Fruit fly (Drosophila melanogaster) whole organism, embryonic: ENCODE measurements around the gene Pgant2.

Experiments used
- Abd-B ChIP-seq: fragments of 200-800 bp; sonication (Bioruptor generic); optimal IDR thresholded peaks from 2 replicates; lab custom pipeline; 2018; ENCODE audit warnings: missing biosample characterization, mild to moderate bottlenecking, missing genetic modification characterization, moderate library complexity
- B-H1 ChIP-seq: fragments of 200-800 bp; sonication (Bioruptor generic); IDR thresholded peaks from 3 replicates; pipeline ENCODE4 v1.3.6; 2022; ENCODE audit warnings: missing biosample characterization, missing genetic modification characterization
- Bdp1 ChIP-seq: fragments of 200-800 bp; sonication (Bioruptor generic); optimal IDR thresholded peaks from 3 replicates; lab custom pipeline; 2016; ENCODE audit warnings: missing biosample characterization, missing genetic modification characterization
- C15 ChIP-seq: fragments of 200-800 bp; sonication (Bioruptor generic); IDR thresholded peaks from 3 replicates; pipeline ENCODE4 v1.3.6; 2022; ENCODE audit warnings: missing biosample characterization, missing genetic modification characterization
- CG10209 ChIP-seq: fragments of 200-800 bp; sonication (Bioruptor generic); optimal IDR thresholded peaks from 3 replicates; lab custom pipeline; 2017; ENCODE audit warnings: missing biosample characterization, mild to moderate bottlenecking, missing genetic modification characterization, missing genetic modification reagents
- CG10431 ChIP-seq: fragments of 200-800 bp; sonication (Bioruptor generic); optimal IDR thresholded peaks from 3 replicates; lab custom pipeline; 2018; ENCODE audit warnings: missing biosample characterization, mild to moderate bottlenecking, missing genetic modification characterization
- CG11504 ChIP-seq: fragments of 200-800 bp; sonication (Bioruptor generic); optimal IDR thresholded peaks from 3 replicates; lab custom pipeline; 2019; ENCODE audit warnings: missing biosample characterization, mild to moderate bottlenecking, missing genetic modification characterization, moderate library complexity
- CG12104 ChIP-seq: fragments of 200-800 bp; sonication (Bioruptor generic); optimal IDR thresholded peaks from 3 replicates; lab custom pipeline; 2016; ENCODE audit warnings: missing biosample characterization, missing genetic modification characterization
- CG12299 ChIP-seq: fragments of 200-800 bp; sonication (Bioruptor generic); optimal IDR thresholded peaks from 2 replicates; lab custom pipeline; 2018; ENCODE audit warnings: missing biosample characterization, mild to moderate bottlenecking, missing genetic modification characterization
- CG14050 ChIP-seq: fragments of 200-800 bp; sonication (Bioruptor generic); IDR thresholded peaks from 3 replicates; pipeline ENCODE4 v1.3.6; 2022; ENCODE audit warnings: missing biosample characterization, missing genetic modification characterization
- CG16779 ChIP-seq: fragments of 200-800 bp; sonication (Bioruptor generic); IDR thresholded peaks from 2 replicates; pipeline ENCODE4 v1.3.6; 2022; ENCODE audit warnings: missing biosample characterization, missing genetic modification characterization
- CG16813 ChIP-seq: fragments of 200-800 bp; sonication (Bioruptor generic); IDR thresholded peaks from 3 replicates; pipeline ENCODE4 v1.3.6; 2022; ENCODE audit warnings: missing biosample characterization, missing genetic modification characterization; ENCODE audit not compliant: partially characterized antibody
- CG2120 ChIP-seq: fragments of 200-800 bp; sonication (Bioruptor generic); optimal IDR thresholded peaks from 3 replicates; lab custom pipeline; 2016; ENCODE audit warnings: missing biosample characterization, missing genetic modification characterization
- CG2678 ChIP-seq: fragments of 200-800 bp; sonication (Bioruptor generic); optimal IDR thresholded peaks from 3 replicates; lab custom pipeline; 2019; ENCODE audit warnings: missing biosample characterization, mild to moderate bottlenecking, missing genetic modification characterization, moderate library complexity
- CG2712 ChIP-seq: fragments of 200-800 bp; optimal IDR thresholded peaks from 3 replicates; lab custom pipeline; 2019; ENCODE audit warnings: missing biosample characterization, mild to moderate bottlenecking, missing genetic modification characterization, moderate library complexity
- CG30403 ChIP-seq: fragments of 200-800 bp; sonication (Bioruptor generic); optimal IDR thresholded peaks from 3 replicates; lab custom pipeline; 2016; ENCODE audit warnings: missing biosample characterization, missing genetic modification characterization
- CG3163 ChIP-seq: fragments of 200-800 bp; sonication (Bioruptor generic); optimal IDR thresholded peaks from 3 replicates; lab custom pipeline; 2016; ENCODE audit warnings: missing biosample characterization, missing genetic modification characterization
- CG33213 ChIP-seq: fragments of 200-800 bp; sonication (Bioruptor generic); optimal IDR thresholded peaks from 3 replicates; lab custom pipeline; 2016; ENCODE audit warnings: missing biosample characterization, missing genetic modification characterization
- CG6791 ChIP-seq: fragments of 200-800 bp; sonication (Bioruptor generic); IDR thresholded peaks from 3 replicates; pipeline ENCODE4 v1.3.6; 2022; ENCODE audit warnings: missing biosample characterization, missing genetic modification characterization; ENCODE audit not compliant: partially characterized antibody
- CG7556 ChIP-seq: fragments of 200-800 bp; sonication (Bioruptor generic); optimal IDR thresholded peaks from 2 replicates; lab custom pipeline; 2017; ENCODE audit warnings: missing biosample characterization, mild to moderate bottlenecking, missing genetic modification characterization
- CG7963 ChIP-seq: fragments of 200-800 bp; sonication (Bioruptor generic); IDR thresholded peaks from 3 replicates; pipeline ENCODE4 v1.3.6; 2022; ENCODE audit warnings: missing biosample characterization, missing genetic modification characterization; ENCODE audit not compliant: partially characterized antibody
- CG8290 ChIP-seq, 3 experiments: fragments of 200-800 bp; sonication (Bioruptor generic); optimal IDR thresholded peaks; 2 replicates each; lab custom pipeline; 2016 to 2019; ENCODE audit warnings: missing biosample characterization in 3 of 3, missing genetic modification characterization in 3 of 3, mild to moderate bottlenecking in 2 of 3, moderate library complexity in 1 of 3
- CTCF ChIP-seq: fragments of 200-800 bp; sonication (Bioruptor generic); optimal IDR thresholded peaks from 2 replicates; lab custom pipeline; 2017; ENCODE audit warnings: missing biosample characterization, mild to moderate bottlenecking, missing genetic modification characterization, moderate library complexity
- CoRest ChIP-seq: fragments of 200-800 bp; sonication (Bioruptor generic); optimal IDR thresholded peaks from 3 replicates; lab custom pipeline; 2018; ENCODE audit warnings: missing biosample characterization, mild to moderate bottlenecking, missing genetic modification characterization, moderate library complexity
- E2f2 ChIP-seq: fragments of 200-800 bp; sonication (Bioruptor generic); IDR thresholded peaks from 2 replicates; pipeline ENCODE4 v1.3.6; 2022; ENCODE audit warnings: missing biosample characterization, missing genetic modification characterization
- Ets97D ChIP-seq: fragments of 200-800 bp; sonication (Bioruptor generic); optimal IDR thresholded peaks from 3 replicates; lab custom pipeline; 2016; ENCODE audit warnings: missing biosample characterization, missing genetic modification characterization
- H2.0 ChIP-seq: fragments of 200-800 bp; sonication (Bioruptor generic); IDR thresholded peaks from 2 replicates; pipeline ENCODE4 v1.3.6; 2022; ENCODE audit warnings: missing biosample characterization, missing genetic modification characterization
- HLH4C ChIP-seq: fragments of 200-800 bp; sonication (Bioruptor generic); IDR thresholded peaks from 3 replicates; pipeline ENCODE4 v1.3.6; 2022; ENCODE audit warnings: missing biosample characterization, missing genetic modification characterization; ENCODE audit not compliant: partially characterized antibody
- Hr51 ChIP-seq, 2 experiments: fragments of 200-800 bp; sonication (Bioruptor generic); optimal IDR thresholded peaks; 2 replicates in 1 of 2; 3 replicates in 1 of 2; lab custom pipeline; 2016 to 2018; ENCODE audit warnings: missing biosample characterization in 2 of 2, missing genetic modification characterization in 2 of 2, mild to moderate bottlenecking in 1 of 2, moderate library complexity in 1 of 2
- Mad ChIP-seq: fragments of 200-800 bp; sonication (Bioruptor generic); optimal IDR thresholded peaks from 2 replicates; lab custom pipeline; 2016; ENCODE audit warnings: missing biosample characterization, missing genetic modification characterization
- Meics ChIP-seq: fragments of 200-800 bp; sonication (Bioruptor generic); optimal IDR thresholded peaks from 2 replicates; lab custom pipeline; 2017; ENCODE audit warnings: missing biosample characterization, mild to moderate bottlenecking, missing genetic modification characterization
- Nf-YB ChIP-seq: fragments of 200-800 bp; sonication (Bioruptor generic); optimal IDR thresholded peaks from 3 replicates; lab custom pipeline; 2019; ENCODE audit warnings: missing biosample characterization, mild to moderate bottlenecking, missing genetic modification characterization, moderate library complexity
- Oli ChIP-seq: fragments of 200-800 bp; sonication (Bioruptor generic); optimal IDR thresholded peaks from 2 replicates; lab custom pipeline; 2018; ENCODE audit warnings: missing biosample characterization, mild to moderate bottlenecking, missing genetic modification characterization, moderate library complexity
- Ravus ChIP-seq: fragments of 200-800 bp; sonication (Bioruptor generic); IDR thresholded peaks from 2 replicates; pipeline ENCODE4 v1.3.6; 2022; ENCODE audit warnings: missing biosample characterization, missing genetic modification characterization
- Sox102F ChIP-seq: fragments of 200-800 bp; sonication (Bioruptor generic); optimal IDR thresholded peaks from 2 replicates; lab custom pipeline; 2018; ENCODE audit warnings: missing biosample characterization, mild to moderate bottlenecking, missing genetic modification characterization, moderate library complexity
- Ssrp ChIP-seq: fragments of 200-800 bp; sonication (Bioruptor generic); optimal IDR thresholded peaks from 2 replicates; lab custom pipeline; 2018; ENCODE audit warnings: missing biosample characterization, mild to moderate bottlenecking, missing genetic modification characterization, moderate library complexity
- amos ChIP-seq: fragments of 200-800 bp; sonication (Bioruptor generic); IDR thresholded peaks from 2 replicates; pipeline ENCODE4 v1.3.6; 2022; ENCODE audit warnings: missing biosample characterization, missing genetic modification characterization; ENCODE audit not compliant: partially characterized antibody
- ara ChIP-seq: fragments of 200-800 bp; sonication (Bioruptor generic); IDR thresholded peaks from 2 replicates; pipeline ENCODE4 v1.3.6; 2022; ENCODE audit warnings: missing biosample characterization, missing genetic modification characterization
- btn ChIP-seq: fragments of 200-800 bp; sonication (Bioruptor generic); optimal IDR thresholded peaks from 2 replicates; lab custom pipeline; 2016; ENCODE audit warnings: missing biosample characterization, missing genetic modification characterization
- crc ChIP-seq: fragments of 200-800 bp; sonication (Bioruptor generic); optimal IDR thresholded peaks from 2 replicates; lab custom pipeline; 2016; ENCODE audit warnings: missing biosample characterization, missing genetic modification characterization
- cwo ChIP-seq: fragments of 200-800 bp; sonication (Bioruptor generic); optimal IDR thresholded peaks from 3 replicates; lab custom pipeline; 2017; ENCODE audit warnings: missing biosample characterization, missing genetic modification characterization, mild to moderate bottlenecking, moderate library complexity, missing genetic modification reagents
- dmrt99B ChIP-seq: fragments of 200-800 bp; sonication (Bioruptor generic); optimal IDR thresholded peaks from 2 replicates; lab custom pipeline; 2018; ENCODE audit warnings: missing biosample characterization, mild to moderate bottlenecking, missing genetic modification characterization, moderate library complexity
- ewg ChIP-seq: fragments of 200-800 bp; sonication (Bioruptor generic); optimal IDR thresholded peaks from 3 replicates; lab custom pipeline; 2017; ENCODE audit warnings: mild to moderate bottlenecking, missing biosample characterization, missing genetic modification reagents, missing genetic modification characterization
- gem ChIP-seq: fragments of 200-800 bp; sonication (Bioruptor generic); optimal IDR thresholded peaks from 2 replicates; lab custom pipeline; 2019; ENCODE audit warnings: missing biosample characterization, mild to moderate bottlenecking, missing genetic modification characterization, moderate library complexity
- hb ChIP-seq: fragments of 200-800 bp; sonication (Bioruptor generic); IDR thresholded peaks from 3 replicates; pipeline ENCODE4 v1.3.6; 2022; ENCODE audit warnings: missing biosample characterization, missing genetic modification characterization; ENCODE audit not compliant: partially characterized antibody
- hkb ChIP-seq, 2 experiments: fragments of 200-800 bp in 1 of 2; fragments of >200 bp in 1 of 2; sonication (Bioruptor generic) in 1 of 2; IDR thresholded peaks in 1 of 2; optimal IDR thresholded peaks in 1 of 2; 2 replicates each; pipeline versions ENCODE4 v1.3.6 to Lab custom; 2017 to 2022; ENCODE audit warnings: missing biosample characterization in 1 of 2, missing genetic modification characterization in 1 of 2
- klu ChIP-seq: fragments of 200-800 bp; sonication (Bioruptor generic); IDR thresholded peaks from 2 replicates; pipeline ENCODE4 v1.3.6; 2022; ENCODE audit warnings: missing biosample characterization, missing genetic modification characterization
- nmo ChIP-seq: fragments of 200-800 bp; sonication (Bioruptor generic); optimal IDR thresholded peaks from 2 replicates; lab custom pipeline; 2018; ENCODE audit warnings: missing biosample characterization, mild to moderate bottlenecking, missing genetic modification characterization, moderate library complexity
- unpg ChIP-seq: fragments of 200-800 bp; sonication (Bioruptor generic); optimal IDR thresholded peaks from 3 replicates; lab custom pipeline; 2018; ENCODE audit warnings: missing biosample characterization, mild to moderate bottlenecking, missing genetic modification characterization, moderate library complexity

Pgant2 gene

dm6 chr2L:3372483-3372929, 54.0 kb downstream of the Pgant2 start (continued):
- TF ChIP-seq CG8290 (GFP tag; optimal IDR thresholded peaks at IDR 0.05; lab: Kevin White, UChicago) (no peak), CG8290 (tag; optimal IDR thresholded peaks at IDR 0.05; lab: Kevin White, UChicago) (peak in 1 of 2 experiments; percentile 35), CG12104 (GFP tag; lab: Kevin White, UChicago) (peak; percentile 2), nmo (GFP tag; lab: Kevin White, UChicago) (peak; percentile 16), CG10209 (GFP tag; lab: Kevin White, UChicago) (peak; percentile 3), gem (tag; lab: Kevin White, UChicago) (peak; percentile 41), Ets97D (GFP tag; lab: Kevin White, UChicago) (no peak), Bdp1 (no peak), Abd-B (GFP tag; lab: Kevin White, UChicago) (no peak), btn (GFP tag; lab: Kevin White, UChicago) (peak; percentile 5), B-H1 (GFP tag; lab: Robert Waterston, UW) (no peak), HLH4C (GFP tag; lab: Robert Waterston, UW) (no peak), Sox102F (GFP tag; lab: Kevin White, UChicago) (peak; percentile 16), Mad (GFP tag; lab: Kevin White, UChicago) (no peak), Meics (peak; percentile 4), crc (GFP tag; lab: Kevin White, UChicago) (no peak), Hr51 (GFP tag; optimal IDR thresholded peaks at IDR 0.05; lab: Kevin White, UChicago) (peak in 1 of 2 experiments; percentile 3), CG2120 (GFP tag; lab: Kevin White, UChicago) (peak; percentile 18), CG14050 (no peak), Oli (tag; lab: Kevin White, UChicago) (peak; percentile 13), hb (GFP tag; lab: Robert Waterston, UW) (no peak), klu (GFP tag; lab: Robert Waterston, UW) (no peak), CG7556 (GFP tag; lab: Kevin White, UChicago) (no peak), CG11504 (tag; lab: Kevin White, UChicago) (peak; percentile 37), ewg (GFP tag; lab: Kevin White, UChicago) (no peak), C15 (GFP tag; lab: Robert Waterston, UW) (no peak), CG2678 (peak; percentile 16), CG30403 (no peak), CG16779 (GFP tag; lab: Robert Waterston, UW) (no peak), hkb (optimal IDR thresholded peaks at IDR 0.05; lab: Kevin White, UChicago) (no peak), hkb (GFP tag; IDR thresholded peaks at IDR 0.05; lab: Robert Waterston, UW) (peak; percentile 12; the same call in 1 of the 2 replicates), amos (GFP tag; lab: Robert Waterston, UW) (peak; percentile 54), dmrt99B (tag; lab: Kevin White, UChicago) (peak; percentile 13), CoRest (tag; lab: Kevin White, UChicago) (peak; percentile 12), Nf-YB (GFP tag; lab: Kevin White, UChicago) (no peak), CG10431 (GFP tag; lab: Kevin White, UChicago) (no peak), CG2712 (tag; lab: Kevin White, UChicago) (peak; percentile 21), ara (peak; percentile 50), unpg (GFP tag; lab: Kevin White, UChicago) (peak; percentile 12), Ssrp (tag; lab: Kevin White, UChicago) (no peak), cwo (GFP tag; lab: Kevin White, UChicago) (no peak), Ravus (GFP tag; lab: Robert Waterston, UW) (no peak), CG3163 (GFP tag; lab: Kevin White, UChicago) (no peak), CG7963 (GFP tag; lab: Robert Waterston, UW) (peak; percentile 42; the same call in 1 of the 3 replicates), CG12299 (tag; lab: Kevin White, UChicago) (no peak), CG33213 (GFP tag; lab: Kevin White, UChicago) (peak; percentile 19), CG6791 (GFP tag; lab: Robert Waterston, UW) (0 out of 3 replicates have a peak, but pooled peaks have one; percentile 19), CG16813 (GFP tag; lab: Robert Waterston, UW) (peak; percentile 47), CTCF (GFP tag; lab: Kevin White, UChicago) (peak; percentile 29), H2.0 (GFP tag; lab: Robert Waterston, UW) (no peak), E2f2 (GFP tag; lab: Robert Waterston, UW) (peak; percentile 10; the same call in 1 of the 2 replicates)
